Fruit fly (Drosophila melanogaster) S2 (cell line): ENCODE results near the gene CG46026.

Experiments used
- CG8478 ChIP-seq: fragments of >200 bp; optimal IDR thresholded peaks from 2 replicates; lab custom pipeline; 2018
- CTCF ChIP-seq, 2 experiments: fragments of >200 bp; optimal IDR thresholded peaks; 2 replicates each; lab custom pipeline; 2018

The CG46026 gene

DNA sequence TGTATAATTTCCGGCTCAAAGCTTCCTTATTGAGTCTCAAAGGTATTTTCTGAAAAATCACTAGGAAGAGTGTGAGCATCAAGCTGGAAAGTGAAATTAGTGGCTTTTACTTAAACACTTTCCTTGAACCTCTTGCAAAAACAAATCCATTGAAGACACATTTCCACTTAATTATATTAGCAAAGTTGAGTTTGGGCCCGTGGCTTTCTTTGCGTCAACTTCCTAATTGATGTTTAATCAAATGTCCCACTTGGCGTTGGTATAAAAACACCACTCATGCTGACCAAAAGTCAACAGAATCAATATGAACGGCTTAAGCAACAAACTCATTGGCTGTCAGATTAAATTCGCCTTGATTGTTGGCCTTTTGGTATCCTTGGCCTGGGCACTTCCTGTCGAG lies 2.9 kb upstream of the CG46026 start, which contains the start of gene CG46396:
CG46396 (plus strand) TSS at position 301 of the 400 bp plus-strand sequence.
- TF ChIP-seq CTCF (optimal IDR thresholded peaks at IDR 0.05; lab: Kevin White, UChicago), result no peak
- TF ChIP-seq CG8478 (lab: Kevin White, UChicago), result no peak

- no peak for TF ChIP-seq CTCF (optimal IDR thresholded peaks at IDR 0.05; lab: Kevin White, UChicago)
- TF ChIP-seq CG8478 (lab: Kevin White, UChicago), result no peak
These were observed 1.7 kb upstream of the CG46026 start, which contains the start of gene Osi16 for dm6 chr3R:6304947-6305346. Osi16 (plus strand) TSS chr3R:6305247.

dm6 chr3R:6309676-6310075 lies 3.0 kb downstream of the CG46026 start, which contains the start of gene CG31560:
CG31560 (plus strand) TSS chr3R:6309976.
- no peak for TF ChIP-seq CTCF (optimal IDR thresholded peaks at IDR 0.05; lab: Kevin White, UChicago)
- no peak for TF ChIP-seq CG8478 (lab: Kevin White, UChicago)

DNA sequence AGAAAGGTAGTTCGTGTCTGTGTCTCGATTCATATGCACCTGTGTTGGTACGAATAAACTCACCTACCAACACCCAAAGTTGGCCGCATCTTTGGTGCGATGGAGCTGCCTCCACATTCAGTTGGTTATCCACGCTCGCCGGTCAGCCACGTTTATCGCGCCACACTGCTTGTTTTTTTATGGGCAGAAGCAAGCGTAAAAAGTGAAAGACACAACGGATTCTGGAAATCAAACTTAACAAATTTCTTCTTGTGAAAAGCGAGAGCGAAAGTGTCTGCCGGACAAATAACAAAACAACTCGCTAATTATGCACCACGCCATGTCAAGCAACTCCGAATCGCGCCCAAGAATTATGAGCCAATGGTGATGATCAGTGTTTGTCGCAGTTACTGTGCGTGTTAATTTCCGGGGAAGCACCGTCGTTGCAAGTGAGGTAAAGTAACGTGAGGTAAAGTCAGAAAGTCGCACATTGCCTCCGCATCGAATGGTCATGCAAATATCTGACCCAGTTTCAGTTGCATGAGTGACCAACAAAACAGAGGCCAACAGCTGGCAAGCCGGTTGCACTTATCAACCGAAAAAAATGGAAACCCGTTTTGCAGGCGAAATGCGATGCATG lies 5.1 kb downstream of the CG46026 start, which contains the start of gene Osi17:
Osi17 (plus strand) TSS at position 132 of the 619 bp plus-strand sequence.
- TF ChIP-seq CG8478 (lab: Kevin White, UChicago), result no peak
- TF ChIP-seq CTCF (optimal IDR thresholded peaks at IDR 0.05; lab: Kevin White, UChicago), result no peak

- no peak for TF ChIP-seq CG8478 (lab: Kevin White, UChicago)
- no peak for TF ChIP-seq CTCF (optimal IDR thresholded peaks at IDR 0.05; lab: Kevin White, UChicago)
These were observed 8.4 kb downstream of the CG46026 start for dm6 chr3R:6315078-6315477.

- TF ChIP-seq CTCF (optimal IDR thresholded peaks at IDR 0.05; lab: Kevin White, UChicago) (no peak), CG8478 (lab: Kevin White, UChicago) (no peak)
These were observed 23.2 kb downstream of the CG46026 start, which contains the start of gene Osi18 for dm6 chr3R:6329774-6330298. Osi18 (plus strand) TSS chr3R:6330248.

- no peak for TF ChIP-seq CG8478 (lab: Kevin White, UChicago)
These were observed 28.3 kb downstream of the CG46026 start, which contains the start of gene Osi19 for dm6 chr3R:6334906-6335433. Osi19 (plus strand) TSS chr3R:6335362.

dm6 chr3R:6337397-6337796 lies 30.7 kb downstream of the CG46026 start:
- TF ChIP-seq CG8478 (lab: Kevin White, UChicago) (no peak), CTCF (optimal IDR thresholded peaks at IDR 0.05; lab: Kevin White, UChicago) (no peak)

DNA sequence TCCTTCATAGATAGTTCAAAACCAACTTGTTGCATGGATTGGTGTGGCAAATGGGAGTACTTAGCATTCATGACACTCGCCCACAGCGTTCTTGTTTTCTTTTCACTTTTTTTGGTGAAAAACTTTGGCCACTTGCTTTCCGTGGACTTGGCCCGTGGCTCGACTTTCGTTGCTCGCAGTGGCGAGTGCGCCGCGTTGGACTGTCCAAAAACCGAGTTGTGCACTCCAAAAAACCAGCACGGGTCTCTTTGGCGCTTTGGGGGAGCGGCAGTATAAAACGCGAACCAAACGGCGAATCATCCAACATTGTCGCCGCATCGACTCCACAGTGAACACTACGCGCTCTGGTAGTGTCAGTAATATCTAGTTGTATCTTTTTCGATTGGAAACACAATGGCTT lies 33.1 kb downstream of the CG46026 start, which contains the start of gene Osi20:
Osi20 (plus strand) TSS at position 301 of the 400 bp plus-strand sequence.
- TF ChIP-seq CG8478 (lab: Kevin White, UChicago) (no peak), CTCF (optimal IDR thresholded peaks at IDR 0.05; lab: Kevin White, UChicago) (no peak)

DNA sequence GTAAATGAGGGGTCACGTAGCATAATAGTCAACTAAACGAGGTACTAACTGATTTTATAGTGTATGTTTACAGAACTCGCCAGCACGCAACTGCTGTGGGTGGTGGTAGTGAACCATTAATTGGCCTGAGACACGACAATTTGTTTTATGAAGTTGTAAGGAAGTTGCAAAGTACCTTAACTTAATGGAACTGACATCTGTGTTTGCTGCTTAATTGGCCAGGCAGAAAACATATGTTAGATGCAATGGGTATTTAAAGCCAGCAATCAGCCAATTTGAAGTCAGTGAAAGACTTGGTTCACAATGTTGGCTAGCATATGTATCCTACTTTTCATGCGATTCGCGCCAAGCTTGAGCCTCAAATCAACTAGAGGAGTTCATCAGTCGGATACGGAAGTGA lies 35.0 kb downstream of the CG46026 start, which contains the start of gene CG17917:
CG17917 (plus strand) TSS at position 301 of the 400 bp plus-strand sequence.
- TF ChIP-seq CTCF (optimal IDR thresholded peaks at IDR 0.05; lab: Kevin White, UChicago), result no peak
- no peak for TF ChIP-seq CG8478 (lab: Kevin White, UChicago)

DNA sequence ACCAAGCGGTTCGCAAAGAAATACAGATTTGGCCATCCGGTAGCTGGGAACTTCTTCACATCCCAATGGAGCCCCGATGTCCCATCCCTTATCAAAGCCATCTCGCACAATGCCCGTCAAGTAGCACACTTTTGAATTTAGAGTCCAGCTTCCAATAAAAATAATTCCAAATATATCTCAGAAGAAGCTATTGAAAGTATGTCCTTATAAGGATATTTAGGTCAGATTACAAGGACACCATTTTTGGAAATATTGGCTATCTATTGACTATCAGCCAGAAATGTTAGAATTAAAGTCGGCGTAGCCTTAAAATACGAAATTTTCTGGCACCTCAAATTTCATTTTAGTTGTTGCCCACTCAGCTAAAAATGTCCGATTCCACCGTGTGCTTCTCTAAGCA lies 36.0 kb downstream of the CG46026 start, which contains the start of gene CG10298:
CG10298 (plus strand) TSS at position 301 of the 400 bp plus-strand sequence.
- TF ChIP-seq CTCF (optimal IDR thresholded peaks at IDR 0.05; lab: Kevin White, UChicago) (no peak), CG8478 (lab: Kevin White, UChicago) (no peak)

DNA sequence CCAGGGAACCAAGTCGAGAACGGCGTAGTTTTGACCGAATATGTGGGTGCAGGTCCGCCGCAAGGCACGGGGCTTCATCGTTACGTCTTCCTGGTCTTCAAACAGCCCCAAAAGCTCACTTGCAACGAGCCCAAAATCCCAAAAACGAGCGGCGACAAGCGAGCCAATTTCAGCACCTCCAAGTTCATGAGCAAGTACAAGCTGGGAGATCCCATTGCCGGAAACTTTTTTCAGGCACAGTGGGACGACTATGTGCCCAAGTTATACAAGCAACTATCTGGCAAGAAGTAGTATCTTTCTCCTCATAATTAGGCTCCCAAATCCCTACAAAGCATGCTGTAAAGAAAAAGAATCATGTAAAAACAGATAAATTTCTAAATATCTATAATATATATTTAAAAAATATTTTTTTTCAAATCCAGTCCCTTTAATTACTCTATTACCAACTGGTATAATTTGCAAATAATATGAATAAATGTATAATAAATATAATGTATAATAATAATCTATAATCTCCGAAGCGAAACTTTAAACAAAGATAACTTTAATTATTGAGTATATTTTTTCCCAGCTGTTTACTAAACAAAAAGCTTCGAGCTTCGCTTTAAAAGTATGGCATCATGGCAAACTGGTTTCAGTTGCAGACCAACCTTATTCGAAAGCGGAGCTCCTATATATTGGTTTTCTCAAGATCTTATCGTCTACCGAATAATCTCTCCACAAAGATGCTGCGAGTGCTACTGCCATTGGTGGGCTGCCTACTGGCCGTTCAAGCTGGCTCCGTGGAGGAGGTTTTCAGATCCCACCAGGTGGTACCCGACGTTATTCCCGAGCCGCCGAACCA lies 36.9 kb downstream of the CG46026 start, which contains the start of gene CG17919:
CG17919 (plus strand) TSS at position 634 of the 844 bp plus-strand sequence.
- no peak for TF ChIP-seq CG8478 (lab: Kevin White, UChicago)
- no peak for TF ChIP-seq CTCF (optimal IDR thresholded peaks at IDR 0.05; lab: Kevin White, UChicago)

dm6 chr3R:6345814-6346213 lies 39.1 kb downstream of the CG46026 start, which contains the start of the genes SmD2 and CG18048:
SmD2 (minus strand) TSS chr3R:6345911.
CG18048 (plus strand) TSS chr3R:6346111.
- TF ChIP-seq CG8478 (lab: Kevin White, UChicago) (no peak), CTCF (optimal IDR thresholded peaks at IDR 0.05; lab: Kevin White, UChicago) (no peak)

dm6 chr3R:6348943-6349342 lies 42.3 kb downstream of the CG46026 start, which contains the start of gene Hr83:
Hr83 (plus strand) TSS chr3R:6349243.
- TF ChIP-seq CG8478 (lab: Kevin White, UChicago), result no peak
- no peak for TF ChIP-seq CTCF (optimal IDR thresholded peaks at IDR 0.05; lab: Kevin White, UChicago)
